Worm (Caenorhabditis elegans) whole organism, L4 larva: Measurements from ENCODE around the gene C09E10.3.

Source experiments
- F44E2.7 ChIP-seq: fragments of 200-800 bp; sonication (Bioruptor generic); IDR thresholded peaks from 2 replicates; pipeline ENCODE4 v2.1.2; 2022; ENCODE audit warnings: missing genetic modification characterization, missing compliant biosample characterization
- aly-2 ChIP-seq: sonication (generic microtip); optimal IDR thresholded peaks from 2 replicates; lab custom pipeline; 2018; ENCODE audit warnings: missing biosample characterization, missing genetic modification characterization
- attf-4 ChIP-seq: sonication (generic microtip); optimal IDR thresholded peaks from 3 replicates; lab custom pipeline; 2017; ENCODE audit warnings: missing biosample characterization, missing genetic modification characterization
- ceh-82 ChIP-seq: sonication (generic microtip); optimal IDR thresholded peaks from 2 replicates; lab custom pipeline; 2017; ENCODE audit warnings: missing biosample characterization, missing genetic modification characterization
- dmd-8 ChIP-seq: fragments of 200-800 bp; sonication (Bioruptor generic); IDR thresholded peaks from 2 replicates; pipeline ENCODE4 v1.3.6; 2022; ENCODE audit warnings: missing genetic modification characterization, missing compliant biosample characterization
- dve-1 ChIP-seq: sonication (generic microtip); optimal IDR thresholded peaks from 2 replicates; lab custom pipeline; 2017; ENCODE audit warnings: antibody characterized with exemption, mild to moderate bottlenecking, missing genetic modification characterization, missing compliant biosample characterization; ENCODE audit not compliant: insufficient read depth
- hif-1 ChIP-seq, 2 experiments: sonication (generic microtip); optimal IDR thresholded peaks; 2 replicates each; lab custom pipeline; 2016 to 2017; ENCODE audit warnings: missing compliant biosample characterization in 2 of 2, missing genetic modification characterization in 2 of 2, missing genetic modification reagents in 2 of 2, missing genotype in 2 of 2, mild to moderate bottlenecking in 1 of 2
- lim-7 ChIP-seq: fragments of 200-800 bp; sonication (Bioruptor generic); IDR thresholded peaks from 2 replicates; pipeline ENCODE4 v1.3.6; 2022; ENCODE audit warnings: missing genetic modification characterization, missing compliant biosample characterization
- lin-39 ChIP-seq: fragments of 150-350 bp; optimal IDR thresholded peaks from 2 replicates; lab custom pipeline; 2014; ENCODE audit warnings: missing biosample characterization, missing genetic modification reagents, missing genetic modification characterization
- lsy-2 ChIP-seq, 2 experiments: fragments of 150-350 bp in 1 of 2; sonication (generic microtip) in 1 of 2; optimal IDR thresholded peaks; 2 replicates each; lab custom pipeline; 2014 to 2017; ENCODE audit warnings: missing biosample characterization in 2 of 2, missing genetic modification characterization in 2 of 2
- mdl-1 ChIP-seq, 2 experiments: fragments of 150-350 bp in 1 of 2; sonication (generic microtip) in 1 of 2; optimal IDR thresholded peaks; 2 replicates each; lab custom pipeline; 2014 to 2017; ENCODE audit warnings: missing biosample characterization in 2 of 2, missing genetic modification characterization in 2 of 2
- nhr-28 ChIP-seq: fragments of 150-350 bp; optimal IDR thresholded peaks from 2 replicates; lab custom pipeline; 2014; ENCODE audit warnings: missing biosample characterization, missing genetic modification characterization
- nhr-6 ChIP-seq: fragments of 150-350 bp; optimal IDR thresholded peaks from 2 replicates; lab custom pipeline; 2014; ENCODE audit warnings: missing biosample characterization, missing genetic modification characterization
- nhr-77 ChIP-seq: fragments of 150-350 bp; optimal IDR thresholded peaks from 2 replicates; lab custom pipeline; 2014; ENCODE audit warnings: missing biosample characterization, missing genetic modification characterization
- set-16 ChIP-seq: fragments of 200-800 bp; sonication (Bioruptor generic); IDR thresholded peaks from 2 replicates; pipeline ENCODE4 v1.3.6; 2022; ENCODE audit warnings: missing genetic modification reagents, missing genetic modification characterization, missing compliant biosample characterization
- snpc-4 ChIP-seq: fragments of 150-350 bp; optimal IDR thresholded peaks from 2 replicates; lab custom pipeline; 2014; ENCODE audit warnings: missing biosample characterization, missing genetic modification characterization
- tra-1 ChIP-seq: fragments of 200-800 bp; sonication (Bioruptor generic); IDR thresholded peaks from 2 replicates; pipeline ENCODE4 v1.3.6; 2022; ENCODE audit warnings: missing genetic modification reagents, missing genetic modification characterization, missing compliant biosample characterization
- unc-130 ChIP-seq: sonication (generic microtip); optimal IDR thresholded peaks from 2 replicates; lab custom pipeline; 2016; ENCODE audit warnings: missing genetic modification reagents, missing genetic modification characterization, missing compliant biosample characterization
- zip-2 ChIP-seq: fragments of 150-350 bp; optimal IDR thresholded peaks from 2 replicates; lab custom pipeline; 2014; ENCODE audit warnings: missing biosample characterization, missing genetic modification characterization
- ztf-7 ChIP-seq: fragments of 150-350 bp; optimal IDR thresholded peaks from 2 replicates; lab custom pipeline; 2014; ENCODE audit warnings: missing biosample characterization, missing genetic modification characterization

C09E10.3 gene

ce11 chrX:945669-946068 lies 45.5 kb downstream of the C09E10.3 start (continued):
- TF ChIP-seq hif-1 (tag; optimal IDR thresholded peaks at IDR 0.05; lab: Kevin White, UChicago) (peak in 1 of 2 experiments; percentile 22), nhr-6 (no peak), ceh-82 (no peak), unc-130 (GFP tag; lab: Kevin White, UChicago) (no peak), zip-2 (tag; lab: Kevin White, UChicago) (no peak), dve-1 (peak; percentile 77), mdl-1 (tag; optimal IDR thresholded peaks at IDR 0.05; lab: Kevin White, UChicago) (no peak), ztf-7 (tag; lab: Kevin White, UChicago) (no peak), nhr-77 (peak; percentile 3), snpc-4 (tag; lab: Kevin White, UChicago) (no peak), nhr-28 (tag; lab: Kevin White, UChicago) (peak; percentile 9), attf-4 (tag; lab: Kevin White, UChicago) (no peak), aly-2 (tag; lab: Kevin White, UChicago) (no peak), lin-39 (no peak), lsy-2 (tag; optimal IDR thresholded peaks at IDR 0.05; lab: Kevin White, UChicago) (no peak)

ce11 chrX:943698-944097 lies 47.5 kb downstream of the C09E10.3 start:
- TF ChIP-seq lim-7 (peak; percentile 32; the same call in 1 of the 2 replicates), tra-1 (GFP tag; lab: Robert Waterston, UW) (0 out of 2 replicates have a peak, but pooled peaks have one; percentile 42), dmd-8 (GFP tag; lab: Robert Waterston, UW) (peak; percentile 58; the same call in 1 of the 2 replicates), set-16 (GFP tag; lab: Robert Waterston, UW) (peak; percentile 44; the same call in 1 of the 2 replicates), F44E2.7 (GFP tag; lab: Robert Waterston, UW) (peak; percentile 78; the same call in 1 of the 2 replicates)
